Worm (Caenorhabditis elegans) whole organism, L4 larva: ENCODE results near the gene rgs-3.
A peak's percentile ranks its signal among the peaks of the same experiment; 100 is the strongest.

Experiments used
- F37D6.2 ChIP-seq: sonication (generic microtip); optimal IDR thresholded peaks from 2 replicates; lab custom pipeline; 2016; ENCODE audit warnings: mild to moderate bottlenecking, missing genetic modification characterization, missing compliant biosample characterization
- Y105C5A.15 ChIP-seq: fragments of 200-800 bp; sonication (Bioruptor generic); IDR thresholded peaks from 2 replicates; pipeline ENCODE4 v1.3.6; 2022; ENCODE audit warnings: missing genetic modification characterization, missing compliant biosample characterization
- Y5F2A.4 ChIP-seq: fragments of 200-800 bp; sonication (Bioruptor generic); optimal IDR thresholded peaks from 2 replicates; lab custom pipeline; 2018; ENCODE audit warnings: mild to moderate bottlenecking, missing genetic modification characterization, missing compliant biosample characterization
- Y75B8A.6 ChIP-seq: fragments of 200-800 bp; sonication (Bioruptor generic); IDR thresholded peaks from 2 replicates; pipeline ENCODE4 v1.3.6; 2022; ENCODE audit warnings: missing genetic modification reagents, missing genetic modification characterization, missing compliant biosample characterization
- ZK546.5 ChIP-seq, 2 experiments: sonication (generic microtip); optimal IDR thresholded peaks; 2 replicates each; lab custom pipeline; 2017; ENCODE audit warnings: missing biosample characterization in 2 of 2, missing genetic modification characterization in 2 of 2
- aha-1 ChIP-seq: fragments of 150-350 bp; peaks from one replicate; lab custom pipeline; 2014; ENCODE audit warnings: missing biosample characterization, missing genetic modification characterization
- ama-1 ChIP-seq: fragments of 150-350 bp; optimal IDR thresholded peaks from 2 replicates; lab custom pipeline; 2014; ENCODE audit warnings: inconsistent platforms, mixed read lengths
- arid-1 ChIP-seq: fragments of 200-800 bp; sonication (Bioruptor generic); conservative IDR thresholded peaks from 2 replicates; pipeline ENCODE4 v1.3.6; 2022; ENCODE audit warnings: missing genetic modification reagents, missing genetic modification characterization, missing compliant biosample characterization
- ceh-28 ChIP-seq: fragments of 150-350 bp; optimal IDR thresholded peaks from 2 replicates; lab custom pipeline; 2014; ENCODE audit warnings: missing biosample characterization, missing genetic modification reagents, missing genetic modification characterization
- ceh-32 ChIP-seq: sonication (generic microtip); optimal IDR thresholded peaks from 2 replicates; lab custom pipeline; 2016; ENCODE audit warnings: mild to moderate bottlenecking, missing genetic modification characterization, missing compliant biosample characterization; ENCODE audit not compliant: poor library complexity
- ceh-62 ChIP-seq: sonication (generic microtip); optimal IDR thresholded peaks from 2 replicates; lab custom pipeline; 2017; ENCODE audit warnings: missing biosample characterization, missing genetic modification characterization
- ceh-82 ChIP-seq: sonication (generic microtip); optimal IDR thresholded peaks from 2 replicates; lab custom pipeline; 2017; ENCODE audit warnings: missing biosample characterization, missing genetic modification characterization
- ces-1 ChIP-seq: fragments of 150-350 bp; sonication (generic microtip); optimal IDR thresholded peaks from 4 replicates; lab custom pipeline; 2014; ENCODE audit warnings: missing biosample characterization, missing genetic modification reagents, missing genetic modification characterization
- cey-2 ChIP-seq: sonication (generic microtip); optimal IDR thresholded peaks from 3 replicates; lab custom pipeline; 2017; ENCODE audit warnings: missing genetic modification characterization, mild to moderate bottlenecking, missing compliant biosample characterization, antibody characterized with exemption, borderline replicate concordance; ENCODE audit not compliant: insufficient read depth
- ctbp-1 ChIP-seq: fragments of 200-800 bp; sonication (Bioruptor generic); IDR thresholded peaks from 2 replicates; pipeline ENCODE4 v1.3.6; 2022; ENCODE audit warnings: missing genetic modification reagents, missing genetic modification characterization, missing compliant biosample characterization
- dmd-8 ChIP-seq: fragments of 200-800 bp; sonication (Bioruptor generic); IDR thresholded peaks from 2 replicates; pipeline ENCODE4 v1.3.6; 2022; ENCODE audit warnings: missing genetic modification characterization, missing compliant biosample characterization
- dmd-9 ChIP-seq: fragments of 200-800 bp; sonication (Bioruptor generic); IDR thresholded peaks from 2 replicates; pipeline ENCODE4 v1.3.6; 2022; ENCODE audit warnings: missing genetic modification reagents, missing genetic modification characterization, missing compliant biosample characterization
- dve-1 ChIP-seq: sonication (generic microtip); optimal IDR thresholded peaks from 2 replicates; lab custom pipeline; 2017; ENCODE audit warnings: antibody characterized with exemption, mild to moderate bottlenecking, missing genetic modification characterization, missing compliant biosample characterization; ENCODE audit not compliant: insufficient read depth
- egl-27 ChIP-seq: sonication (generic microtip); optimal IDR thresholded peaks from 3 replicates; lab custom pipeline; 2017; ENCODE audit warnings: missing biosample characterization, missing genetic modification reagents, missing genetic modification characterization
- egl-43 ChIP-seq: fragments of 200-800 bp; sonication (Bioruptor generic); IDR thresholded peaks from 2 replicates; pipeline ENCODE4 v1.3.6; 2022; ENCODE audit warnings: missing genetic modification reagents, missing genetic modification characterization, missing compliant biosample characterization
- fkh-10 ChIP-seq: fragments of 150-350 bp; optimal IDR thresholded peaks from 2 replicates; lab custom pipeline; 2014; ENCODE audit warnings: missing biosample characterization, missing genetic modification reagents, missing genetic modification characterization
- fos-1 ChIP-seq: fragments of 150-350 bp; optimal IDR thresholded peaks from 2 replicates; lab custom pipeline; 2014; ENCODE audit warnings: missing biosample characterization, missing genetic modification characterization
- gei-8 ChIP-seq: fragments of 200-800 bp; sonication (Bioruptor generic); optimal IDR thresholded peaks from 2 replicates; lab custom pipeline; 2018; ENCODE audit warnings: mild to moderate bottlenecking, missing genetic modification characterization, missing compliant biosample characterization
- hlh-11 ChIP-seq: fragments of 200-800 bp; sonication (Bioruptor generic); optimal IDR thresholded peaks from 2 replicates; lab custom pipeline; 2018; ENCODE audit warnings: mild to moderate bottlenecking, missing genetic modification characterization, missing compliant biosample characterization
- hlh-30 ChIP-seq: sonication (generic microtip); optimal IDR thresholded peaks from 2 replicates; lab custom pipeline; 2017; ENCODE audit warnings: antibody characterized with exemption, mild to moderate bottlenecking, missing genetic modification characterization, missing compliant biosample characterization; ENCODE audit not compliant: insufficient read depth
- hmg-1.1 ChIP-seq: fragments of 200-800 bp; sonication (Bioruptor generic); IDR thresholded peaks from 2 replicates; pipeline ENCODE4 v1.3.6; 2022; ENCODE audit warnings: missing genetic modification reagents, missing genetic modification characterization, missing compliant biosample characterization
- jun-1 ChIP-seq: fragments of 150-350 bp; optimal IDR thresholded peaks from 2 replicates; lab custom pipeline; 2014; ENCODE audit warnings: missing biosample characterization, missing genetic modification reagents, missing genetic modification characterization
- lin-1 ChIP-seq: fragments of 200-800 bp; sonication (Bioruptor generic); IDR thresholded peaks from 2 replicates; pipeline ENCODE4 v1.3.6; 2022; ENCODE audit warnings: missing genetic modification reagents, missing genetic modification characterization, missing compliant biosample characterization
- lin-15B ChIP-seq: fragments of 150-350 bp; sonication (generic microtip); optimal IDR thresholded peaks from 3 replicates; lab custom pipeline; 2014; ENCODE audit warnings: missing biosample characterization, missing genetic modification characterization
- lin-39 ChIP-seq: fragments of 150-350 bp; optimal IDR thresholded peaks from 2 replicates; lab custom pipeline; 2014; ENCODE audit warnings: missing biosample characterization, missing genetic modification reagents, missing genetic modification characterization
- mdt-29 ChIP-seq: fragments of 200-800 bp; sonication (Bioruptor generic); IDR thresholded peaks from 2 replicates; pipeline ENCODE4 v1.3.6; 2022; ENCODE audit warnings: missing genetic modification reagents, missing genetic modification characterization, missing compliant biosample characterization
- mep-1 ChIP-seq: fragments of 150-350 bp; sonication (generic microtip); optimal IDR thresholded peaks from 3 replicates; lab custom pipeline; 2014; ENCODE audit warnings: missing biosample characterization, missing genetic modification characterization
- mxl-3 ChIP-seq: fragments of 200-800 bp; sonication (Bioruptor generic); optimal IDR thresholded peaks from 2 replicates; lab custom pipeline; 2018; ENCODE audit warnings: mild to moderate bottlenecking, missing genetic modification characterization, missing compliant biosample characterization
- nhr-10 ChIP-seq: fragments of 150-350 bp; optimal IDR thresholded peaks from 2 replicates; lab custom pipeline; 2014; ENCODE audit warnings: missing biosample characterization, missing genetic modification characterization
- nhr-237 ChIP-seq: sonication (generic microtip); optimal IDR thresholded peaks from 2 replicates; lab custom pipeline; 2017; ENCODE audit warnings: missing biosample characterization, missing genetic modification characterization
- nhr-28 ChIP-seq: fragments of 150-350 bp; optimal IDR thresholded peaks from 2 replicates; lab custom pipeline; 2014; ENCODE audit warnings: missing biosample characterization, missing genetic modification characterization
- nhr-41 ChIP-seq: fragments of 200-800 bp; sonication (Bioruptor generic); IDR thresholded peaks from 2 replicates; pipeline ENCODE4 v1.3.6; 2022; ENCODE audit warnings: missing genetic modification reagents, missing genetic modification characterization, missing compliant biosample characterization
- nhr-42 ChIP-seq: fragments of 200-800 bp; sonication (Bioruptor generic); IDR thresholded peaks from 2 replicates; pipeline ENCODE4 v1.3.6; 2022; ENCODE audit warnings: missing genetic modification characterization, missing compliant biosample characterization
- nhr-76 ChIP-seq: fragments of 150-350 bp; optimal IDR thresholded peaks from 2 replicates; lab custom pipeline; 2014; ENCODE audit warnings: missing biosample characterization, missing genetic modification characterization
- pha-4 ChIP-seq, 2 experiments: fragments of 150-350 bp in 1 of 2; fragments of 200-800 bp in 1 of 2; sonication (Bioruptor generic) in 1 of 2; IDR thresholded peaks in 1 of 2; optimal IDR thresholded peaks in 1 of 2; 2 replicates each; pipeline versions ENCODE4 v1.3.6 to Lab custom; 2014 to 2022; ENCODE audit warnings: missing genetic modification characterization in 2 of 2, missing genetic modification reagents in 2 of 2, missing biosample characterization in 1 of 2, missing compliant biosample characterization in 1 of 2
- rbr-2 ChIP-seq: sonication (generic microtip); optimal IDR thresholded peaks from 2 replicates; lab custom pipeline; 2016; ENCODE audit warnings: missing genotype, missing genetic modification characterization, missing compliant biosample characterization
- skn-1 ChIP-seq: fragments of 150-350 bp; optimal IDR thresholded peaks from 2 replicates; lab custom pipeline; 2014; ENCODE audit warnings: missing biosample characterization, missing genetic modification characterization
- spr-1 ChIP-seq: sonication (generic microtip); optimal IDR thresholded peaks from 2 replicates; lab custom pipeline; 2016; ENCODE audit warnings: mild to moderate bottlenecking, missing genetic modification characterization, missing compliant biosample characterization
- spr-3 ChIP-seq: fragments of 200-800 bp; sonication (Bioruptor generic); optimal IDR thresholded peaks from 2 replicates; lab custom pipeline; 2018; ENCODE audit warnings: mild to moderate bottlenecking, missing genetic modification characterization, missing compliant biosample characterization
- tag-97 ChIP-seq: fragments of 200-800 bp; sonication (Bioruptor generic); IDR thresholded peaks from 2 replicates; pipeline ENCODE4 v1.3.6; 2022; ENCODE audit warnings: missing genetic modification characterization, missing compliant biosample characterization
- unc-130 ChIP-seq: sonication (generic microtip); optimal IDR thresholded peaks from 2 replicates; lab custom pipeline; 2016; ENCODE audit warnings: missing genetic modification reagents, missing genetic modification characterization, missing compliant biosample characterization
- zip-11 ChIP-seq: fragments of 200-800 bp; sonication (Bioruptor generic); IDR thresholded peaks from 2 replicates; pipeline ENCODE4 v1.3.6; 2022; ENCODE audit warnings: missing genetic modification characterization, missing compliant biosample characterization
- zip-2 ChIP-seq: fragments of 150-350 bp; optimal IDR thresholded peaks from 2 replicates; lab custom pipeline; 2014; ENCODE audit warnings: missing biosample characterization, missing genetic modification characterization

rgs-3 gene

ce11 chrII:6148369-6148768 lies 48.8 kb downstream of the rgs-3 start:
- TF ChIP-seq fos-1 (tag; lab: Kevin White, UChicago), result no peak
- TF ChIP-seq ces-1 (GFP tag; lab: Kevin White, UChicago), result peak; percentile 74
- TF ChIP-seq ceh-62 (tag; lab: Kevin White, UChicago), result no peak
- TF ChIP-seq ceh-32 (tag; lab: Kevin White, UChicago), result no peak
- TF ChIP-seq lin-39 (tag; lab: Kevin White, UChicago), result no peak
- TF ChIP-seq mep-1 (tag; lab: Kevin White, UChicago), result peak; percentile 25
- TF ChIP-seq Y75B8A.6 (GFP tag; lab: Robert Waterston, UW), result no peak
- no peak for TF ChIP-seq zip-2 (tag; lab: Kevin White, UChicago)
- no peak for TF ChIP-seq nhr-76 (tag; lab: Kevin White, UChicago)
- no peak for TF ChIP-seq mxl-3 (GFP tag; lab: Kevin White, UChicago)
- no peak for TF ChIP-seq cey-2 (tag; lab: Kevin White, UChicago)
- no peak for TF ChIP-seq gei-8 (GFP tag; lab: Kevin White, UChicago)
- TF ChIP-seq F37D6.2 (tag; lab: Kevin White, UChicago), result peak; percentile 24
- TF ChIP-seq hlh-30 (tag; lab: Kevin White, UChicago), result peak; percentile 34
- no peak for TF ChIP-seq ama-1 (lab: Kevin White, UChicago)
- TF ChIP-seq nhr-10, result no peak
- TF ChIP-seq Y5F2A.4 (GFP tag; lab: Kevin White, UChicago), result no peak
- TF ChIP-seq fkh-10 (GFP tag; lab: Kevin White, UChicago), result peak; percentile 54
- no peak for TF ChIP-seq egl-27 (tag; lab: Kevin White, UChicago)
- TF ChIP-seq dve-1 (tag; lab: Kevin White, UChicago), result no peak
- TF ChIP-seq skn-1 (tag; lab: Kevin White, UChicago), result no peak
- TF ChIP-seq ctbp-1 (GFP tag; lab: Robert Waterston, UW), result peak; percentile 69
- no peak for TF ChIP-seq unc-130 (GFP tag; lab: Kevin White, UChicago)
- TF ChIP-seq, all 104 proteins: peak for 6

DNA sequence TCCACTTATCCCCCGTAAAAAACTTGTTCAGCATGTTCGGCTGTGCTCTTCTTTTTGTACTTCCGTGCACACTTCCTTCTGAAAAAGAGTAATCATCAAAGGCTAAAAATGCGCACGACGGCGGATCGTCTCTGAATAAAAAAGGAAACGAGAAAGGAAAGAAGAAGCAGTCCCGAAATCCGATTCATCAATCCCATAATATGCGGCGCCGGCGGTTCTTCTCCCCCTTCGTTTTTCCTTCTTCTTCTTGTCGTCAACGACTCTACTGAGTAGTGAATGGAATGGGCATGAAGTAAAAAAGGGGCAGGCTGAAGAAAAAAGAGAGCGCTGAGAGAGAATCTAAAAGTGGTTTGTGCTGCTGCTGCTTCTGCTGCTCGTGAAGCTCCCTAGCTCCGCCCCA lies 49.8 kb downstream of the rgs-3 start:
- TF ChIP-seq fos-1 (tag; lab: Kevin White, UChicago) (no peak), nhr-28 (tag; lab: Kevin White, UChicago) (no peak), spr-3 (GFP tag; lab: Kevin White, UChicago) (no peak), nhr-237 (tag; lab: Kevin White, UChicago) (no peak), lin-15B (tag; lab: Kevin White, UChicago) (no peak), dmd-8 (GFP tag; lab: Robert Waterston, UW) (no peak), ama-1 (lab: Kevin White, UChicago) (no peak), nhr-76 (tag; lab: Kevin White, UChicago) (no peak), ceh-28 (tag; lab: Kevin White, UChicago) (no peak), ZK546.5 (tag; optimal IDR thresholded peaks at IDR 0.05; lab: Kevin White, UChicago) (no peak), nhr-42 (GFP tag; lab: Robert Waterston, UW) (no peak), jun-1 (tag; lab: Kevin White, UChicago) (no peak), aha-1 (tag; lab: Kevin White, UChicago) (peak; percentile 9), mdt-29 (GFP tag; lab: Robert Waterston, UW) (no peak), egl-43 (GFP tag; lab: Robert Waterston, UW) (no peak), cey-2 (tag; lab: Kevin White, UChicago) (no peak), dmd-9 (GFP tag; lab: Robert Waterston, UW) (no peak), hlh-11 (tag; lab: Kevin White, UChicago) (no peak), nhr-41 (GFP tag; lab: Robert Waterston, UW) (no peak), hlh-30 (tag; lab: Kevin White, UChicago) (no peak), Y105C5A.15 (GFP tag; lab: Robert Waterston, UW) (no peak), spr-1 (tag; lab: Kevin White, UChicago) (no peak), lin-1 (GFP tag; lab: Robert Waterston, UW) (no peak), rbr-2 (peak; percentile 3), egl-27 (tag; lab: Kevin White, UChicago) (no peak), fkh-10 (GFP tag; lab: Kevin White, UChicago) (peak; percentile 86), gei-8 (GFP tag; lab: Kevin White, UChicago) (no peak), zip-11 (no peak), ceh-82 (tag; lab: Kevin White, UChicago) (no peak), arid-1 (GFP tag; lab: Robert Waterston, UW) (no peak), tag-97 (GFP tag; lab: Robert Waterston, UW) (no peak), ctbp-1 (GFP tag; lab: Robert Waterston, UW) (peak; percentile 53; the same call in 1 of the 2 replicates), pha-4 (GFP tag; IDR thresholded peaks at IDR 0.05; lab: Robert Waterston, UW) (no peak), pha-4 (tag; optimal IDR thresholded peaks at IDR 0.05; lab: Kevin White, UChicago) (no peak), hmg-1.1 (GFP tag; lab: Robert Waterston, UW) (0 out of 2 replicates have a peak, but pooled peaks have one; percentile 27), lin-39 (tag; lab: Kevin White, UChicago) (no peak)
